Worm (Caenorhabditis elegans): Measurements from ENCODE around the gene sox-2.
A peak's percentile ranks its signal among the peaks of the same experiment; 100 is the strongest.

DNA sequence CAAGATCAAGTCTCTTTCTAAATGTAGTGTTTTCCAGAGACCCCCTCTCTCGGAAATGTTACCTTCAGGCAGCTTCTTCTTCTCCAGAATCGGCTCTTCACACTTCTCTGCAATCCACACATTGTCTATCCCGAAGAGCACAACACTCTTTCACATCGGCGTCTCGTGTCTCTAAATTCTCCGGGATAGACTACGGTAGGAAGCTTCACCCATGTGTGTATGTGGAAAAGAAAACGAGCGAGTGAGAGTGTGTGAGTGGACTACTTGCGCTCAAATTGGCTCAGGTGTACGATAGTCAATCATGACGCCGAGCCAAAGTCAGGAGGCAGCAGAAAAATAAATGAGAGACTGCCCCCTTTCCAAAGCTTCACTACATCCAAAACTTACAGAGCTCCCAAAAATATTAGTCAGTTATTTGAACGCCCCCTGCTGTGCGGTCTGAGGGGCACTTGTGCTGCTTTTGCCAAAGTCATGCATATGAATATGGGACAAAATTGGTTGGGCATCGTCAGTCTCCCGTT is 6.3 kb downstream of the sox-2 start:
- TF ChIP-seq ceh-13 (GFP tag; optimal IDR thresholded peaks at IDR 0.05) (no peak), ama-1 (optimal IDR thresholded peaks at IDR 0.05) (peak; percentile 10), B0310.2 (tag; optimal IDR thresholded peaks at IDR 0.05) (no peak), sea-1 (GFP tag; conservative IDR thresholded peaks at IDR 0.05) (no peak), hmg-4 (GFP tag; optimal IDR thresholded peaks at IDR 0.05) (no peak), flt-1 (GFP tag; IDR thresholded peaks at IDR 0.05) (no peak), hmbx-1 (tag; optimal IDR thresholded peaks at IDR 0.05) (no peak), scrt-1 (GFP tag; IDR thresholded peaks at IDR 0.05) (no peak), F13C5.2 (tag; optimal IDR thresholded peaks at IDR 0.05) (no peak), tbx-37 (GFP tag; conservative IDR thresholded peaks at IDR 0.05) (no peak)

Measured in whole organism, early embryonic.